Fruit fly (Drosophila melanogaster) whole organism, adult: ENCODE data around the gene flr.

Source experiments
- CG12768 ChIP-seq: fragments of 200-800 bp; sonication (Bioruptor generic); optimal IDR thresholded peaks from 2 replicates; lab custom pipeline; 2017; ENCODE audit warnings: missing biosample characterization, missing genetic modification characterization, mild to moderate bottlenecking, moderate library complexity, missing genetic modification reagents
- CG14711 ChIP-seq: fragments of 200-800 bp; sonication (Bioruptor generic); optimal IDR thresholded peaks from 2 replicates; lab custom pipeline; 2018; ENCODE audit warnings: missing biosample characterization, mild to moderate bottlenecking, missing genetic modification characterization, moderate library complexity
- CG1620 ChIP-seq: fragments of 200-800 bp; sonication (Bioruptor generic); optimal IDR thresholded peaks from 2 replicates; lab custom pipeline; 2016; ENCODE audit warnings: missing biosample characterization, missing genetic modification characterization
- CG33017 ChIP-seq: fragments of 200-800 bp; sonication (Bioruptor generic); optimal IDR thresholded peaks from 2 replicates; lab custom pipeline; 2018; ENCODE audit warnings: missing biosample characterization, mild to moderate bottlenecking, missing genetic modification characterization, moderate library complexity
- CG5204 ChIP-seq: fragments of 200-800 bp; sonication (Bioruptor generic); optimal IDR thresholded peaks from 2 replicates; lab custom pipeline; 2016; ENCODE audit warnings: missing biosample characterization, missing genetic modification characterization
- CG7045 ChIP-seq: fragments of 200-800 bp; sonication (Bioruptor generic); optimal IDR thresholded peaks from 2 replicates; lab custom pipeline; 2017; ENCODE audit warnings: missing biosample characterization, mild to moderate bottlenecking, missing genetic modification characterization
- CG7101 ChIP-seq: fragments of 200-800 bp; sonication (Bioruptor generic); optimal IDR thresholded peaks from 2 replicates; lab custom pipeline; 2018; ENCODE audit warnings: missing biosample characterization, mild to moderate bottlenecking, missing genetic modification characterization, moderate library complexity
- Clk ChIP-seq: fragments of 200-800 bp; sonication (Bioruptor generic); optimal IDR thresholded peaks from 2 replicates; lab custom pipeline; 2017; ENCODE audit warnings: missing biosample characterization, missing genetic modification characterization
- Crg-1 ChIP-seq: fragments of 200-800 bp; sonication (Bioruptor generic); optimal IDR thresholded peaks from 2 replicates; lab custom pipeline; 2016; ENCODE audit warnings: missing biosample characterization, missing genetic modification characterization
- Hr96 ChIP-seq: fragments of 200-800 bp; sonication (Bioruptor generic); optimal IDR thresholded peaks from 2 replicates; lab custom pipeline; 2016; ENCODE audit warnings: missing biosample characterization, missing genetic modification characterization
- Mnt ChIP-seq: fragments of 200-800 bp; sonication (Bioruptor generic); optimal IDR thresholded peaks from 2 replicates; lab custom pipeline; 2016; ENCODE audit warnings: missing biosample characterization, mild to moderate bottlenecking, missing genetic modification characterization
- bab1 ChIP-seq: fragments of 200-800 bp; sonication (Bioruptor generic); optimal IDR thresholded peaks from 3 replicates; lab custom pipeline; 2019; ENCODE audit warnings: missing biosample characterization, mild to moderate bottlenecking, missing genetic modification characterization, moderate library complexity
- cic ChIP-seq: fragments of 200-800 bp; sonication (Bioruptor generic); optimal IDR thresholded peaks from 2 replicates; lab custom pipeline; 2017; ENCODE audit warnings: missing biosample characterization, mild to moderate bottlenecking, missing genetic modification characterization, moderate library complexity
- cnc ChIP-seq, 2 experiments: fragments of >200 bp; optimal IDR thresholded peaks; 2 replicates each; lab custom pipeline; 2017
- kay ChIP-seq: fragments of 200-800 bp; sonication (Bioruptor generic); peaks from one replicate; lab custom pipeline; 2016; ENCODE audit warnings: missing biosample characterization, missing genetic modification characterization, borderline replicate concordance
- ovo ChIP-seq: fragments of 200-800 bp; sonication (Bioruptor generic); optimal IDR thresholded peaks from 2 replicates; lab custom pipeline; 2016; ENCODE audit warnings: missing biosample characterization, missing genetic modification characterization
- pad ChIP-seq: fragments of 200-800 bp; sonication (Bioruptor generic); optimal IDR thresholded peaks from 3 replicates; lab custom pipeline; 2017; ENCODE audit warnings: missing biosample characterization, missing genetic modification characterization, mild to moderate bottlenecking, moderate library complexity, missing genetic modification reagents
- tj ChIP-seq: fragments of 200-800 bp; sonication (Bioruptor generic); optimal IDR thresholded peaks from 3 replicates; lab custom pipeline; 2017; ENCODE audit warnings: missing biosample characterization, mild to moderate bottlenecking, missing genetic modification characterization, moderate library complexity
- toe ChIP-seq: fragments of 200-800 bp; sonication (Bioruptor generic); optimal IDR thresholded peaks from 2 replicates; lab custom pipeline; 2016; ENCODE audit warnings: missing biosample characterization, missing genetic modification characterization

The flr gene

DNA sequence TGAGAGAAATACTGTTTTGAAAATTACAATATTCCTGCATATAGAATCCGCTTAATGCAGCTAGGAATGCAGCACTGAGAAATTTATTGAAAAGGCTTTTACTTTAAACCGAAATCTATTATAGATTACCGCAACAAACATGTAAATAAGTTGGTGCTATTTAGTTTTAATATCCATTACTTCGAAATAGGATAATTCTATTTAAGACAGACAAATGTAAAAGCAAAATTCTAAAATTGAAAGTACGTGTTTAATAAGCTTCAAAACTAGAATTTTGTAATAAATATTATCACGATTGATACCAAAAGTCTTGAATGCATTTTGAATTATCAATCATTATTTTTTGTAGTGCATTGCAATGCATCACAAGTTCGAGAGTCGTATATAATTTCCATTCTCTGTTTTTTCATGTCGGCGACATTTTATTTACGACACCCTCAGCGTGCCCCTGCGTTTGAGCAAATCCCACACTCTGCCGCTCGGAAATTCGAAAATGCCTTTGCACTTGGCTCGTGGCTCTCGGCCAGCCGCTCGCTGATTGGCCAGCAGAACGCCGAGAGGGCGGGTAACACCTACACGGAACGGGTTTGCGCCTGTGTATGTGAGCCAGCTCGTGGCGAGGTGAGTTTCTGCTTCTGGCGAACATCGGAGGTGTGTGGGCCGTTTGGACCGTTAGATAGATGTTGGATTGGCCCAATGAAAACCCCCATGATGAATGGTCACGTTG lies 9.3 kb upstream of the flr start:
- TF ChIP-seq cic (GFP tag; lab: Kevin White, UChicago), result no peak
- no peak for TF ChIP-seq Mnt (GFP tag; lab: Kevin White, UChicago)
- TF ChIP-seq cnc (optimal IDR thresholded peaks at IDR 0.05; lab: Kevin White, UChicago), result no peak
- TF ChIP-seq Crg-1, result no peak
- no peak for TF ChIP-seq CG7045 (GFP tag; lab: Kevin White, UChicago)
- TF ChIP-seq Clk (GFP tag; lab: Kevin White, UChicago), result no peak
- no peak for TF ChIP-seq kay (GFP tag; lab: Kevin White, UChicago)
- no peak for TF ChIP-seq CG33017 (tag; lab: Kevin White, UChicago)
- no peak for TF ChIP-seq CG14711 (tag; lab: Kevin White, UChicago)
- no peak for TF ChIP-seq ovo (GFP tag; lab: Kevin White, UChicago)
- TF ChIP-seq CG5204, result no peak
- no peak for TF ChIP-seq Hr96
- no peak for TF ChIP-seq toe (GFP tag; lab: Kevin White, UChicago)

DNA sequence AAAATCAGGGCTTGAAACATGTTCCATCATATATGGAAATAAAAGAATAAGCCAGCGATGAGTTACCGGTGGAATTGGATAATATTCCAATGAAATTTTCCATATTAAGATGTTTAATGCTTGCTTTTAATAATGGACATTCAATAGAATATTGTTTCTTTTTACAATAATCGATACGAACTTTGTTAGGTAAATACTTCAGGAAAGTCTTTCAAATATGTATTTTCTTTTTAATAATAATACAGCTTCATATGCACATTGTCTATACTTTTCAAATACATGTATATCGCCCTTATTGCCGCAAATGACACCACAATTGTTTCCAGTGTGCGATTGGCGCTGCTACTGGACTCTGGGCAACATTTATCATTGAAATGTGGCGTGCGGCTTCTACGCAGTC lies 5.8 kb upstream of the flr start:
- no peak for TF ChIP-seq Crg-1

DNA sequence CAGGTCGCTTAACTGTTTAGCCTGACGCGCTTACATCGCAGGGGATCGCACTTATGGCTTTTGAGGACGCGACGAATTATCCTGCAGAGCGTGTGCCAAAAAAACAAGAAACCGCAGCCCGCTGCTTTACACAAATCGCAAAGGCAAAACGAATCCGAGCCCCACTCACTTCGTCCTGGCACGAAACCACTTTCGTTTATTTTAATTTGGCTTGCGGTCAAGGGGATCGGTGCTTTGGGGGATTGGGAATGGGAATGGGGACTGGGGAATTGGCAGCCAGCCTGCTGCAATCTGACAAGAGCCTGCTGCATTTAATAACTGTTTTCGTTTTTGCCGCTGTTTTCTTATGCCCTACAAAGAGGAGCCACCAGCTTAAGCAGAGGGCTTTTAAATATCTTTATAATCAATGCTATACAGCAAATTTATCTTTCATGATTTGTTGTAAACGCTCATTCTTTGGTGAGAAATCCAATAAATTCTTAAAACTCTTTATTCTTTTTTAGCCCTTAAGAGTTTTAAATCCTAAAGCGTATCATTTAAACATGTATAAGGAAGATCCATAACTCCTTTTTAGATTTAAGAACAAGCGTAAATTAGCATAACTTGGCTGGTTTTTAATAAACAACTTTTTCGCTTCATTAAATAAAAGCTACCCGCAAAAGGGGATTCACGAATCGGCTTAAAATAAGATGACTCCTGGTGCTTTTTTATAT lies 2.7 kb upstream of the flr start:
- TF ChIP-seq CG1620 (GFP tag; lab: Kevin White, UChicago) (no peak), CG7045 (GFP tag; lab: Kevin White, UChicago) (no peak), cic (GFP tag; lab: Kevin White, UChicago) (no peak), CG12768 (GFP tag; lab: Kevin White, UChicago) (no peak), CG5204 (no peak), kay (GFP tag; lab: Kevin White, UChicago) (peak; percentile 23), CG7101 (tag; lab: Kevin White, UChicago) (no peak), CG14711 (tag; lab: Kevin White, UChicago) (no peak)

DNA sequence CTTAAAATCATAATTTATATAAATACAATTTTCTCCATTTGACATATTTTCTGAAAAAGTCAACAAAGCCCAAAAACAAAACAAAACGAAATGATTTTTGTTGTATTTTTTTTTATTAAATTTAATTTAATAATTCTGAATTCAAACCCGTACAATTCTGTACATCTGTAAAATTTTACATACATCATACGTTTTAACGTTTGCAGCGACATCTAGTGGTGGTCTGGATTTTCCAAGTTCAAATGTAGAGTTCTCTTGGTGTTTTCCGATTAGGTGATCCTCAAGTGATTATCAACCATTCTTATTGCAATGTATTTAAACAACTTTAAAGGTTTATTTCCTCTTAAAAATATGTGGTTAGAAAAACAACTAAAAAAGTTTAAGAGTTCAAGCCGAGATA lies 1.6 kb upstream of the flr start:
- TF ChIP-seq Clk (GFP tag; lab: Kevin White, UChicago) (no peak), Hr96 (no peak), toe (GFP tag; lab: Kevin White, UChicago) (no peak), ovo (GFP tag; lab: Kevin White, UChicago) (no peak)

DNA sequence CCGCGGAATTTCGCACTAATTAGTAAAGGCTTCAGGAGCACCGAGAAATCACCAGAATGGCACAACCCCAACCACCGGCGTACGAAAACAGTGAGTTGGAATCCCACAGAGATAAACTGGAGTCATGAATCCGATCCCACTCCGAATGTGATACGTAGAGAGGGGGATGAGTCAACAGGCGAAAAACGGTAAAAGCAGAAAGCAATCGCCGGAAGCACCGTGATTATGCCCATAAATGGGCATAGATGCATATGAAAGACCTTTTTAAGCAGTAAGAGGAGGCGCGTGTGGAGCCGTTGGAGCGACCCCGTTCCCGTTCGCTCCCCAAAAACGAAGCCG lies 212 bp downstream of the flr start:
- TF ChIP-seq Clk (GFP tag; lab: Kevin White, UChicago), result no peak
- TF ChIP-seq tj (GFP tag; lab: Kevin White, UChicago), result peak; percentile 36
- no peak for TF ChIP-seq CG7045 (GFP tag; lab: Kevin White, UChicago)
- TF ChIP-seq Crg-1, result no peak
- no peak for TF ChIP-seq Mnt (GFP tag; lab: Kevin White, UChicago)
- TF ChIP-seq pad (GFP tag; lab: Kevin White, UChicago), result peak; percentile 34
- no peak for TF ChIP-seq Hr96
- no peak for TF ChIP-seq ovo (GFP tag; lab: Kevin White, UChicago)
- TF ChIP-seq toe (GFP tag; lab: Kevin White, UChicago), result no peak
- TF ChIP-seq kay (GFP tag; lab: Kevin White, UChicago), result no peak
- TF ChIP-seq CG7101 (tag; lab: Kevin White, UChicago), result no peak
- no peak for TF ChIP-seq cnc (optimal IDR thresholded peaks at IDR 0.05; lab: Kevin White, UChicago)

DNA sequence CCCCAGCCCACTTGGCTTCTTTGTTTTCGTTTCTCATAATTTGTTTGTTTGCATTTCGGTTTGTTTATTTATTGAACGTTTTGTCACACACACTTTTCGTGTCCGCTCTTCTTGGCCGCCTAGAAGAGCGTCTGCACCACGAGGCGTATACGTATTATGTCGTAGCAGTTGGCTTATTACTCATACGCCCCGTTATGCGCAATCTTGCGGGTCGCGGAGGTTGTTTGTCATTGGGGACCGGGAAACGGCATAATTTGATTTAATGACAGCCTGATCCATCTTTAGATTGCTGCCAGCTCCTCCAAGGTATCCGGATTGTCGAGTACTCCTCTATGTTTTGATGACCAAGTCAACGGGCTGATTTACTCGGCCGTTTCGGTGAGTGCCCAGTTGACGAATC lies 7.6 kb downstream of the flr start:
- TF ChIP-seq CG12768 (GFP tag; lab: Kevin White, UChicago), result no peak
- TF ChIP-seq CG7045 (GFP tag; lab: Kevin White, UChicago), result no peak
- TF ChIP-seq Hr96, result no peak
- no peak for TF ChIP-seq CG7101 (tag; lab: Kevin White, UChicago)
- peak; percentile 15 for TF ChIP-seq kay (GFP tag; lab: Kevin White, UChicago)

DNA sequence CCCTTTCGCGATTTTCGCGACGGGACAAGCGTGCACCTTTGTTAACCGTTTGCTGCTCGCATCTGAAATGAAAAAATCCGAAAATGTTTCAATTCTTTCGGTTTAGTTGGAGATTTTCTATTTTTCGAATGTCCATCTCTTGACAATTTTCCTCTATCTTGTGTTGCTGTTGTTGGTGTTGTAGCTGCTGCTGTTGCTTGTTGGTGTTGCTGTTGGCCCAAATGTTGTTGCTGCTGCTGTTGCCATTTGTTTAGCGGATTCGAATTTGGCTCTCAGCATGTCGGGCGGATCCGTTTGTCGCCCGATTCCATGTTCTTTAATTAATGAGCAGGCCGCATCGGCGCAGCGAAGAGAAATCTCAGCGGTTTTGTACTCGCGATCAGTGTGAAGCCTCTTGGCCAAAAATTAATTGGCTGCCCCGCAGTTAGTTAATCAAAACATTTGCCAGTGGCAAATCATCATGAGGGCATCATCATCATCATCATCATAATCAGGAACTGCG lies 9.7 kb downstream of the flr start, which contains the start of gene CG32121:
TSS of gene CG32121 (minus strand) at position 51 of the 502 bp plus-strand sequence.
- TF ChIP-seq CG12768 (GFP tag; lab: Kevin White, UChicago) (no peak), CG1620 (GFP tag; lab: Kevin White, UChicago) (no peak), Clk (GFP tag; lab: Kevin White, UChicago) (no peak), CG33017 (tag; lab: Kevin White, UChicago) (no peak), toe (GFP tag; lab: Kevin White, UChicago) (no peak), Crg-1 (no peak), bab1 (no peak), pad (GFP tag; lab: Kevin White, UChicago) (no peak), cic (GFP tag; lab: Kevin White, UChicago) (no peak), CG7045 (GFP tag; lab: Kevin White, UChicago) (no peak), CG7101 (tag; lab: Kevin White, UChicago) (no peak), tj (GFP tag; lab: Kevin White, UChicago) (no peak), Mnt (GFP tag; lab: Kevin White, UChicago) (no peak), ovo (GFP tag; lab: Kevin White, UChicago) (no peak)
